Worm (Caenorhabditis elegans): ENCODE results near the gene Y46H3A.5.
"Not testable (repeated sequence)": the region's sequence is repeated elsewhere in the genome, so short reads cannot be mapped to it uniquely, and the experiment has no call there.

- not testable (repeated sequence) for TF ChIP-seq fkh-10 (GFP tag; optimal IDR thresholded peaks at IDR 0.05); hlh-8 (tag; optimal IDR thresholded peaks at IDR 0.05); pqm-1 (tag; optimal IDR thresholded peaks at IDR 0.05); pha-4 (tag; optimal IDR thresholded peaks at IDR 0.05); pha-2 (tag; optimal IDR thresholded peaks at IDR 0.05); ztf-16 (tag; optimal IDR thresholded peaks at IDR 0.05); pat-9 (tag; optimal IDR thresholded peaks at IDR 0.05); nhr-11 (tag; optimal IDR thresholded peaks at IDR 0.05); unc-55 (GFP tag; optimal IDR thresholded peaks at IDR 0.05); dve-1 (tag; optimal IDR thresholded peaks at IDR 0.05); pax-1 (tag; optimal IDR thresholded peaks at IDR 0.05); che-1 (tag; optimal IDR thresholded peaks at IDR 0.05); hlh-13 (GFP tag; optimal IDR thresholded peaks at IDR 0.05); ama-1 (optimal IDR thresholded peaks at IDR 0.05)
Measured at ce11 chrV:1814784-1815183, at the start of gene Y46H3A.5.

All from whole organism, late embryonic.